Fruit fly (Drosophila melanogaster) whole organism, embryonic: ENCODE results near the gene CG34057.
A peak's percentile ranks its signal among the peaks of the same experiment; 100 is the strongest.

Experiments used
- Atf3 ChIP-seq: fragments of 200-800 bp; sonication (Bioruptor generic); optimal IDR thresholded peaks from 3 replicates; lab custom pipeline; 2016; ENCODE audit warnings: missing biosample characterization, missing genetic modification characterization
- Atf6 ChIP-seq: fragments of 200-800 bp; sonication (Bioruptor generic); IDR thresholded peaks from 2 replicates; pipeline ENCODE4 v1.3.6; 2022; ENCODE audit warnings: missing biosample characterization, missing genetic modification characterization
- Awh ChIP-seq: fragments of 200-800 bp; sonication (Bioruptor generic); IDR thresholded peaks from 2 replicates; pipeline ENCODE4, ENCODE4 v1.3.6; 2022; ENCODE audit warnings: missing biosample characterization, missing genetic modification characterization
- Bdp1 ChIP-seq: fragments of 200-800 bp; sonication (Bioruptor generic); optimal IDR thresholded peaks from 3 replicates; lab custom pipeline; 2016; ENCODE audit warnings: missing biosample characterization, missing genetic modification characterization
- Bgb ChIP-seq: fragments of 200-800 bp; sonication (Bioruptor generic); IDR thresholded peaks from 2 replicates; pipeline ENCODE4 v1.3.6; 2022; ENCODE audit warnings: missing biosample characterization, missing genetic modification characterization; ENCODE audit not compliant: partially characterized antibody
- CG11247 ChIP-seq: fragments of 200-800 bp; sonication (Bioruptor generic); IDR thresholded peaks from 2 replicates; pipeline ENCODE4 v1.3.6; 2022; ENCODE audit warnings: missing biosample characterization, missing genetic modification characterization
- CG12659 ChIP-seq: fragments of 200-800 bp; sonication (Bioruptor generic); optimal IDR thresholded peaks from 3 replicates; lab custom pipeline; 2017; ENCODE audit warnings: mild to moderate bottlenecking, missing biosample characterization, missing genetic modification reagents, missing genetic modification characterization
- CG14667 ChIP-seq: fragments of 200-800 bp; sonication (Bioruptor generic); IDR thresholded peaks from 2 replicates; pipeline ENCODE4 v1.3.6; 2022; ENCODE audit warnings: missing biosample characterization, missing genetic modification characterization
- CG15269 ChIP-seq: fragments of 200-800 bp; sonication (Bioruptor generic); optimal IDR thresholded peaks from 2 replicates; lab custom pipeline; 2018; ENCODE audit warnings: missing biosample characterization, mild to moderate bottlenecking, missing genetic modification characterization, moderate library complexity
- CG15514 ChIP-seq: fragments of 200-800 bp; sonication (Bioruptor generic); optimal IDR thresholded peaks from 3 replicates; lab custom pipeline; 2017; ENCODE audit warnings: missing biosample characterization, missing genetic modification characterization, mild to moderate bottlenecking, moderate library complexity, missing genetic modification reagents
- CG16815 ChIP-seq: fragments of 200-800 bp; sonication (Bioruptor generic); optimal IDR thresholded peaks from 3 replicates; lab custom pipeline; 2017; ENCODE audit warnings: missing biosample characterization, mild to moderate bottlenecking, missing genetic modification characterization
- CG17186 ChIP-seq: fragments of 200-800 bp; sonication (Bioruptor generic); optimal IDR thresholded peaks from 3 replicates; lab custom pipeline; 2017; ENCODE audit warnings: missing biosample characterization, missing genetic modification reagents, missing genetic modification characterization
- CG18599 ChIP-seq: fragments of 200-800 bp; sonication (Bioruptor generic); optimal IDR thresholded peaks from 3 replicates; lab custom pipeline; 2017; ENCODE audit warnings: missing biosample characterization, missing genetic modification characterization, mild to moderate bottlenecking, moderate library complexity, missing genetic modification reagents
- CG33213 ChIP-seq: fragments of 200-800 bp; sonication (Bioruptor generic); optimal IDR thresholded peaks from 3 replicates; lab custom pipeline; 2016; ENCODE audit warnings: missing biosample characterization, missing genetic modification characterization
- CG42726 ChIP-seq: fragments of 200-800 bp; sonication (Bioruptor generic); IDR thresholded peaks from 2 replicates; pipeline ENCODE4 v1.3.6; 2022; ENCODE audit warnings: missing biosample characterization, missing genetic modification characterization; ENCODE audit not compliant: partially characterized antibody
- CG6791 ChIP-seq: fragments of 200-800 bp; sonication (Bioruptor generic); IDR thresholded peaks from 3 replicates; pipeline ENCODE4 v1.3.6; 2022; ENCODE audit warnings: missing biosample characterization, missing genetic modification characterization; ENCODE audit not compliant: partially characterized antibody
- CG7556 ChIP-seq: fragments of 200-800 bp; sonication (Bioruptor generic); optimal IDR thresholded peaks from 2 replicates; lab custom pipeline; 2017; ENCODE audit warnings: missing biosample characterization, mild to moderate bottlenecking, missing genetic modification characterization
- CG7963 ChIP-seq: fragments of 200-800 bp; sonication (Bioruptor generic); IDR thresholded peaks from 3 replicates; pipeline ENCODE4 v1.3.6; 2022; ENCODE audit warnings: missing biosample characterization, missing genetic modification characterization; ENCODE audit not compliant: partially characterized antibody
- CG8089 ChIP-seq: fragments of 200-800 bp; sonication (Bioruptor generic); optimal IDR thresholded peaks from 3 replicates; lab custom pipeline; 2016; ENCODE audit warnings: missing biosample characterization, missing genetic modification characterization
- CG8478 ChIP-seq: fragments of >200 bp; optimal IDR thresholded peaks from 2 replicates; lab custom pipeline; 2018
- CG9876 ChIP-seq: fragments of 200-800 bp; sonication (Bioruptor generic); optimal IDR thresholded peaks from 2 replicates; lab custom pipeline; 2016; ENCODE audit warnings: missing biosample characterization, missing genetic modification characterization
- Dp ChIP-seq: fragments of 200-800 bp; sonication (Bioruptor generic); optimal IDR thresholded peaks from 2 replicates; lab custom pipeline; 2018; ENCODE audit warnings: missing biosample characterization, mild to moderate bottlenecking, missing genetic modification characterization, moderate library complexity
- E2f1 ChIP-seq: fragments of 200-800 bp; sonication (Bioruptor generic); IDR thresholded peaks from 2 replicates; pipeline ENCODE4 v1.3.6; 2022; ENCODE audit warnings: missing biosample characterization, missing genetic modification characterization
- Fer1 ChIP-seq: fragments of 200-800 bp; sonication (Bioruptor generic); optimal IDR thresholded peaks from 2 replicates; lab custom pipeline; 2017; ENCODE audit warnings: missing biosample characterization, mild to moderate bottlenecking, missing genetic modification characterization
- Fer2 ChIP-seq: fragments of 200-800 bp; sonication (Bioruptor generic); optimal IDR thresholded peaks from 2 replicates; lab custom pipeline; 2018; ENCODE audit warnings: missing biosample characterization, mild to moderate bottlenecking, missing genetic modification characterization, moderate library complexity
- HLH4C ChIP-seq: fragments of 200-800 bp; sonication (Bioruptor generic); IDR thresholded peaks from 3 replicates; pipeline ENCODE4 v1.3.6; 2022; ENCODE audit warnings: missing biosample characterization, missing genetic modification characterization; ENCODE audit not compliant: partially characterized antibody
- Hr3 ChIP-seq: fragments of 200-800 bp; sonication (Bioruptor generic); optimal IDR thresholded peaks from 3 replicates; lab custom pipeline; 2016; ENCODE audit warnings: missing biosample characterization, missing genetic modification characterization
- Lim3 ChIP-seq: fragments of 200-800 bp; sonication (Bioruptor generic); IDR thresholded peaks from 2 replicates; pipeline ENCODE4 v1.3.6; 2022; ENCODE audit warnings: missing biosample characterization, missing genetic modification characterization
- Meics ChIP-seq: fragments of 200-800 bp; sonication (Bioruptor generic); optimal IDR thresholded peaks from 2 replicates; lab custom pipeline; 2017; ENCODE audit warnings: missing biosample characterization, mild to moderate bottlenecking, missing genetic modification characterization
- ap ChIP-seq: fragments of 200-800 bp; sonication (Bioruptor generic); IDR thresholded peaks from 2 replicates; pipeline ENCODE4 v1.3.6; 2022; ENCODE audit warnings: missing biosample characterization, missing genetic modification characterization
- chm ChIP-seq: fragments of 200-800 bp; sonication (Bioruptor generic); IDR thresholded peaks from 2 replicates; pipeline ENCODE4 v1.3.6; 2022; ENCODE audit warnings: missing biosample characterization, missing genetic modification characterization
- chn ChIP-seq: fragments of 200-800 bp; sonication (Bioruptor generic); optimal IDR thresholded peaks from 2 replicates; lab custom pipeline; 2016; ENCODE audit warnings: missing biosample characterization, missing genetic modification characterization
- crol ChIP-seq: fragments of 200-800 bp; sonication (Bioruptor generic); IDR thresholded peaks from 2 replicates; pipeline ENCODE4 v1.3.6; 2022; ENCODE audit warnings: missing biosample characterization, missing genetic modification characterization
- cwo ChIP-seq: fragments of 200-800 bp; sonication (Bioruptor generic); optimal IDR thresholded peaks from 3 replicates; lab custom pipeline; 2017; ENCODE audit warnings: missing biosample characterization, missing genetic modification characterization, mild to moderate bottlenecking, moderate library complexity, missing genetic modification reagents
- da ChIP-seq: fragments of 200-800 bp; sonication (Bioruptor generic); optimal IDR thresholded peaks from 2 replicates; lab custom pipeline; 2016; ENCODE audit warnings: missing biosample characterization, missing genetic modification characterization
- dati ChIP-seq: fragments of 200-800 bp; sonication (Bioruptor generic); IDR thresholded peaks from 2 replicates; pipeline ENCODE4 v1.3.6; 2022; ENCODE audit warnings: missing biosample characterization, missing genetic modification characterization
- dysf ChIP-seq: fragments of 200-800 bp; sonication (Bioruptor generic); IDR thresholded peaks from 3 replicates; pipeline ENCODE4 v1.3.6; 2022; ENCODE audit warnings: missing biosample characterization, missing genetic modification characterization
- esg ChIP-seq: fragments of 200-800 bp; sonication (Bioruptor generic); conservative IDR thresholded peaks from 2 replicates; pipeline ENCODE4 v1.3.6; 2022; ENCODE audit warnings: missing biosample characterization, missing genetic modification characterization
- fd3F ChIP-seq: fragments of 200-800 bp; sonication (Bioruptor generic); optimal IDR thresholded peaks from 2 replicates; lab custom pipeline; 2018; ENCODE audit warnings: missing biosample characterization, mild to moderate bottlenecking, missing genetic modification characterization, moderate library complexity
- fd96Cb ChIP-seq: fragments of 200-800 bp; sonication (Bioruptor generic); optimal IDR thresholded peaks from 2 replicates; lab custom pipeline; 2018; ENCODE audit warnings: missing biosample characterization, mild to moderate bottlenecking, missing genetic modification characterization, moderate library complexity
- her ChIP-seq: fragments of 200-800 bp; sonication (Bioruptor generic); optimal IDR thresholded peaks from 2 replicates; lab custom pipeline; 2016; ENCODE audit warnings: missing biosample characterization, missing genetic modification characterization
- kay ChIP-seq: fragments of 200-800 bp; sonication (Bioruptor generic); optimal IDR thresholded peaks from 2 replicates; lab custom pipeline; 2016; ENCODE audit warnings: missing biosample characterization, missing genetic modification characterization
- pan ChIP-seq, 4 experiments: fragments of >200 bp in 3 of 4; fragments of 200-800 bp in 1 of 4; sonication (Bioruptor generic) in 1 of 4; optimal IDR thresholded peaks in 3 of 4; IDR thresholded peaks in 1 of 4; 2 replicates each; pipeline versions ENCODE4 v1.3.6 to Lab custom; 2017 to 2022; ENCODE audit warnings: missing biosample characterization in 2 of 4, missing genetic modification characterization in 2 of 4, mixed read lengths in 1 of 4
- prd ChIP-seq, 3 experiments: fragments of >200 bp in 2 of 3; fragments of 200-800 bp in 1 of 3; sonication (Bioruptor generic) in 1 of 3; optimal IDR thresholded peaks in 2 of 3; IDR thresholded peaks in 1 of 3; 2 replicates in 2 of 3; 3 replicates in 1 of 3; pipeline versions ENCODE4 v1.3.6 to Lab custom; 2017 to 2022; ENCODE audit warnings: missing biosample characterization in 1 of 3, missing genetic modification characterization in 1 of 3
- stc ChIP-seq: fragments of 200-800 bp; sonication (Bioruptor generic); IDR thresholded peaks from 2 replicates; pipeline ENCODE4 v1.3.6; 2022; ENCODE audit warnings: missing biosample characterization, missing genetic modification characterization
- stwl ChIP-seq: fragments of 200-800 bp; sonication (Bioruptor generic); optimal IDR thresholded peaks from 3 replicates; lab custom pipeline; 2018; ENCODE audit warnings: missing biosample characterization, mild to moderate bottlenecking, missing genetic modification characterization, moderate library complexity
- tna ChIP-seq: fragments of 200-800 bp; sonication (Bioruptor generic); IDR thresholded peaks from 2 replicates; pipeline ENCODE4 v1.3.6; 2022; ENCODE audit warnings: missing biosample characterization, missing genetic modification characterization; ENCODE audit not compliant: partially characterized antibody
- zfh1 ChIP-seq: fragments of 200-800 bp; sonication (Bioruptor generic); IDR thresholded peaks from 3 replicates; pipeline ENCODE4 v1.3.6; 2022; ENCODE audit warnings: missing biosample characterization, missing genetic modification characterization

CG34057 gene

DNA sequence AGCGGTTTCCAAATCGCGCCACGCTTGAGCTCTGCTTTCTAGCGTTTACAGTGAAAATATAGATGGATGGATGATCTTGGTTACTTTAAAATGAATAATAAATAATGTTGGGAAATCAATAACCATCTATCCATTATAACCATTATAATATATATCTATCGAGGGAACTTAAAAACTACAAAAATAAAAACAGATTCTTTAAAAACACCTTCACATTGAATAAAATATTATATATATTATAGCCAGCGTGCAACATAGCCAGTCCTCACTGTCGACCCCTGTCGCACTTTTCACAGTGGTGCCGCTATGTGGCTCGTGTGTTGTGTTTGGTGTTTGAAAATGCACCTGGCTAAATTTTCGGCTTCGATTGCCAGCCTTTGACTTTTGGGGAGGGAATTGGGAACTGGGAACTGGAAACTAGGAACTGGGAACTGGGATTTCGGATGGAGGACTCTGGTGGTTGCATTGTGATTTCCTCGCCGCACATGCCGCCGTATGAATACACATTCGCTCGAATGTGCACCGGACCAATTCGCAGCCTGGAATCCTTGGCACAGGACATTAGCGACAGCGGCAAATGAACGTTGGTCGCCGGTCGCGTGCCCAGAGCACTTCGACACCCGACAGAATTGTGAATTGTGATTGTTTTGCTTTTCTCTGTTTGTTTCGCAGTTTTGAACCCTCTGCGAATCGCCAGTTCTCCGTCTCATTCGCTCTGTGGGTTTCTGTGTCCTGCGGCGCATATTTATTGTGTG is 8.0 kb downstream of the CG34057 start (continued):
- TF ChIP-seq stc = no peak
- no peak for TF ChIP-seq Atf6
- no peak for TF ChIP-seq prd (optimal IDR thresholded peaks at IDR 0.05; lab: Kevin White, UChicago)
- TF ChIP-seq prd (GFP tag; IDR thresholded peaks at IDR 0.05; lab: Robert Waterston, UW) = peak; percentile 76; the same call in 2 of the 3 replicates
- no peak for TF ChIP-seq Meics (GFP tag; lab: Kevin White, UChicago)
- TF ChIP-seq stwl (tag; lab: Kevin White, UChicago) = no peak
- TF ChIP-seq Awh (GFP tag; lab: Robert Waterston, UW) = 0 out of 2 replicates have a peak, but pooled peaks have one; percentile 32
- TF ChIP-seq CG6791 (GFP tag; lab: Robert Waterston, UW) = peak; percentile 62; the same call in 1 of the 3 replicates
- TF ChIP-seq Atf3 = no peak
- no peak for TF ChIP-seq CG11247 (GFP tag; lab: Robert Waterston, UW)
- no peak for TF ChIP-seq chn
- TF ChIP-seq Bgb (GFP tag; lab: Robert Waterston, UW) = no peak
- 0 out of 2 replicates have a peak, but pooled peaks have one; percentile 20 for TF ChIP-seq ap
- TF ChIP-seq fd3F (GFP tag; lab: Kevin White, UChicago) = no peak
- TF ChIP-seq her (GFP tag; lab: Kevin White, UChicago) = no peak
- TF ChIP-seq CG15269 = peak; percentile 9
- TF ChIP-seq CG8089 (GFP tag; lab: Kevin White, UChicago) = no peak
- TF ChIP-seq CG14667 = no peak
- no peak for TF ChIP-seq CG42726
- no peak for TF ChIP-seq Fer1 (GFP tag; lab: Kevin White, UChicago)
- no peak for TF ChIP-seq crol (GFP tag; lab: Robert Waterston, UW)
- no peak for TF ChIP-seq Dp (GFP tag; lab: Kevin White, UChicago)
- peak; percentile 13; the same call in 1 of the 2 replicates for TF ChIP-seq chm
- peak; percentile 1 for TF ChIP-seq Hr3 (GFP tag; lab: Kevin White, UChicago)
- TF ChIP-seq CG7963 = no peak
- no peak for TF ChIP-seq tna (GFP tag; lab: Robert Waterston, UW)
- no peak for TF ChIP-seq da (GFP tag; lab: Kevin White, UChicago)
- TF ChIP-seq dati (GFP tag; lab: Robert Waterston, UW) = no peak
- TF ChIP-seq HLH4C = no peak
- no peak for TF ChIP-seq Bdp1 (GFP tag; lab: Kevin White, UChicago)
- peak; percentile 57 for TF ChIP-seq fd96Cb (tag; lab: Kevin White, UChicago)
- no peak for TF ChIP-seq CG12659 (GFP tag; lab: Kevin White, UChicago)
- TF ChIP-seq CG18599 (GFP tag; lab: Kevin White, UChicago) = no peak
- no peak for TF ChIP-seq CG33213 (GFP tag; lab: Kevin White, UChicago)
- no peak for TF ChIP-seq CG17186 (GFP tag; lab: Kevin White, UChicago)
- TF ChIP-seq CG7556 (GFP tag; lab: Kevin White, UChicago) = peak; percentile 16
- TF ChIP-seq kay (GFP tag; lab: Kevin White, UChicago) = no peak
- TF ChIP-seq CG9876 (GFP tag; lab: Kevin White, UChicago) = no peak
- no peak for TF ChIP-seq Lim3
- TF ChIP-seq CG16815 (GFP tag; lab: Kevin White, UChicago) = peak; percentile 57
- no peak for TF ChIP-seq dysf (GFP tag; lab: Robert Waterston, UW)
- TF ChIP-seq cwo (GFP tag; lab: Kevin White, UChicago) = no peak
- TF ChIP-seq esg = no peak
- TF ChIP-seq zfh1 = no peak
- TF ChIP-seq pan (optimal IDR thresholded peaks at IDR 0.05; lab: Kevin White, UChicago) = no peak
- TF ChIP-seq pan (GFP tag; optimal IDR thresholded peaks at IDR 0.05 in 1 of 2, IDR thresholded peaks at IDR 0.05 in 1 of 2) = peak in 1 of 2 experiments; percentile 13
- no peak for TF ChIP-seq Fer2 (tag; lab: Kevin White, UChicago)
- TF ChIP-seq CG15514 = no peak
- no peak for TF ChIP-seq CG8478 (lab: Kevin White, UChicago)
- no peak for TF ChIP-seq E2f1
